Worm (Caenorhabditis elegans) whole organism, L1 larva: Measurements from ENCODE around the gene ZK637.15.

Experiments
- ama-1 ChIP-seq: fragments of 150-350 bp; optimal IDR thresholded peaks from 2 replicates; lab custom pipeline; 2014
- ceh-88 ChIP-seq: fragments of 200-800 bp; sonication (Bioruptor generic); IDR thresholded peaks from 2 replicates; pipeline ENCODE4 v1.3.6; 2022; ENCODE audit warnings: missing genetic modification characterization, missing compliant biosample characterization
- elt-2 ChIP-seq: sonication (generic microtip); optimal IDR thresholded peaks from 2 replicates; lab custom pipeline; 2016; ENCODE audit warnings: missing genetic modification characterization, mild to moderate bottlenecking, inconsistent platforms, missing compliant biosample characterization, missing genetic modification reagents
- fkh-10 ChIP-seq: sonication (generic microtip); optimal IDR thresholded peaks from 2 replicates; lab custom pipeline; 2017; ENCODE audit warnings: missing biosample characterization, missing genetic modification reagents, missing genetic modification characterization
- lin-15B ChIP-seq: fragments of 150-350 bp; sonication (generic microtip); optimal IDR thresholded peaks from 3 replicates; lab custom pipeline; 2014; ENCODE audit warnings: missing biosample characterization, missing genetic modification characterization
- nhr-19 ChIP-seq: fragments of 200-800 bp; sonication (Bioruptor generic); conservative IDR thresholded peaks from 2 replicates; pipeline ENCODE4 v1.3.6; 2022; ENCODE audit warnings: missing genetic modification characterization, missing compliant biosample characterization
- nhr-77 ChIP-seq: fragments of 150-350 bp; optimal IDR thresholded peaks from 2 replicates; lab custom pipeline; 2014; ENCODE audit warnings: missing biosample characterization, missing genetic modification characterization
- pqm-1 ChIP-seq: sonication (generic microtip); optimal IDR thresholded peaks from 3 replicates; lab custom pipeline; 2017; ENCODE audit warnings: missing biosample characterization, missing genetic modification characterization
- snpc-4 ChIP-seq: fragments of 150-350 bp; optimal IDR thresholded peaks from 2 replicates; lab custom pipeline; 2014; ENCODE audit warnings: missing biosample characterization, missing genetic modification characterization
- ztf-11 ChIP-seq, 2 experiments: sonication (generic microtip); optimal IDR thresholded peaks; 2 replicates each; lab custom pipeline; 2016 to 2017; ENCODE audit warnings: missing genetic modification characterization in 2 of 2, missing biosample characterization in 1 of 2, missing compliant biosample characterization in 1 of 2
- ztf-4 ChIP-seq: fragments of 150-350 bp; optimal IDR thresholded peaks from 2 replicates; lab custom pipeline; 2014; ENCODE audit warnings: missing biosample characterization, missing genetic modification characterization

DNA sequence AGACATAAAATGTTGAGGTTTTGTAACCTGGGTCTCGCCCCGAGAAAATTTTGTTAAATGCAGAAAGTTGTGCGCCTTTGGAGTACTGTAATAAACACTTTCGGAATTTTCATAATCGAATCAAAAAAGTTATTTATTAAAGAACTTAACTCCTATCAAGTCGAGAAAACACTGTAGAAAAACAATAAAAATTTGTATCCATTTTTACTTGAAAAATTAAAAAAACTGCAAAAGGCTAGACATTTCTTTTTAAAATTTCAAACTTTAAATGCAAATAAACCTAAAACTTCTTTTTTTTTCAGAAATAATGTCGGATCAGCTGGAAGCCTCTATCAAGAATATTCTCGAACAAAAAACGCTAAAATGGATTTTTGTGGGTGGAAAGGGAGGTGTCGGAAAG, 25.1 kb upstream of the ZK637.15 start, which contains the start of gene asna-1:
- TF ChIP-seq snpc-4 (tag; lab: Kevin White, UChicago) (no peak), nhr-19 (no peak), ztf-11 (tag; optimal IDR thresholded peaks at IDR 0.05; lab: Kevin White, UChicago) (no peak), pqm-1 (tag; lab: Kevin White, UChicago) (no peak), ama-1 (lab: Kevin White, UChicago) (no peak), lin-15B (no peak), elt-2 (tag; lab: Kevin White, UChicago) (no peak), ztf-4 (no peak), ceh-88 (no peak), nhr-77 (tag; lab: Kevin White, UChicago) (no peak), fkh-10 (no peak)
